Worm (Caenorhabditis elegans): ENCODE data around the gene set-1.

ce11 chrIII:6464913-6465312 lies 12.7 kb upstream of the set-1 start, which contains the start of gene nduf-2.2:
- TF ChIP-seq nhr-76 (tag; optimal IDR thresholded peaks at IDR 0.05) = no peak
- TF ChIP-seq nhr-48 (tag; optimal IDR thresholded peaks at IDR 0.05) = no peak
- TF ChIP-seq lsy-2 (tag; optimal IDR thresholded peaks at IDR 0.05) = no peak
- TF ChIP-seq daf-8 (GFP tag; IDR thresholded peaks at IDR 0.05) = no peak
- TF ChIP-seq ama-1 (optimal IDR thresholded peaks at IDR 0.05) = no peak
- no peak for TF ChIP-seq aha-1 (tag)
- TF ChIP-seq unc-62 (GFP tag; optimal IDR thresholded peaks at IDR 0.05 in 1 of 2) = no peak
- no peak for TF ChIP-seq unc-62 (tag; optimal IDR thresholded peaks at IDR 0.05)
- no peak for TF ChIP-seq jun-1 (tag; optimal IDR thresholded peaks at IDR 0.05)
- TF ChIP-seq lin-39 (tag; optimal IDR thresholded peaks at IDR 0.05) = no peak
- TF ChIP-seq F44E2.7 (GFP tag; IDR thresholded peaks at IDR 0.05) = no peak
- TF ChIP-seq aly-2 (tag; optimal IDR thresholded peaks at IDR 0.05) = no peak
- TF ChIP-seq saeg-2 (GFP tag; IDR thresholded peaks at IDR 0.05) = no peak
- TF ChIP-seq ZK546.5 (tag; optimal IDR thresholded peaks at IDR 0.05) = no peak
- TF ChIP-seq R02D3.7 (tag; optimal IDR thresholded peaks at IDR 0.05) = no peak

All from whole organism, L4 larva.